Fruit fly (Drosophila melanogaster) whole organism, embryonic: ENCODE measurements around the gene CG8097.

ENCODE experiments used
- Ada2b ChIP-seq: fragments of 200-800 bp; sonication (Bioruptor generic); IDR thresholded peaks from 2 replicates; pipeline ENCODE4 v1.3.6; 2022; ENCODE audit warnings: missing biosample characterization, missing genetic modification characterization
- Adf1 ChIP-seq: fragments of 200-800 bp; sonication (Bioruptor generic); IDR thresholded peaks from 2 replicates; pipeline ENCODE4 v1.3.6; 2022; ENCODE audit warnings: missing biosample characterization, missing genetic modification characterization
- Aef1 ChIP-seq: fragments of 200-800 bp; sonication (Bioruptor generic); IDR thresholded peaks from 3 replicates; pipeline ENCODE4 v1.3.6; 2022; ENCODE audit warnings: missing biosample characterization, missing genetic modification characterization
- CG10147 ChIP-seq: fragments of 200-800 bp; sonication (Bioruptor generic); optimal IDR thresholded peaks from 2 replicates; lab custom pipeline; 2019; ENCODE audit warnings: missing biosample characterization, mild to moderate bottlenecking, missing genetic modification characterization, moderate library complexity
- CG10959 ChIP-seq: fragments of 200-800 bp; sonication (Bioruptor generic); IDR thresholded peaks from 2 replicates; pipeline ENCODE4 v1.3.6; 2022; ENCODE audit warnings: missing biosample characterization, missing genetic modification characterization
- CG11247 ChIP-seq: fragments of 200-800 bp; sonication (Bioruptor generic); IDR thresholded peaks from 2 replicates; pipeline ENCODE4 v1.3.6; 2022; ENCODE audit warnings: missing biosample characterization, missing genetic modification characterization
- CG11695 ChIP-seq: fragments of 200-800 bp; sonication (Bioruptor generic); IDR thresholded peaks from 3 replicates; pipeline ENCODE4 v1.3.6; 2022; ENCODE audit warnings: missing biosample characterization, missing genetic modification characterization
- CG12299 ChIP-seq: fragments of 200-800 bp; sonication (Bioruptor generic); optimal IDR thresholded peaks from 2 replicates; lab custom pipeline; 2018; ENCODE audit warnings: missing biosample characterization, mild to moderate bottlenecking, missing genetic modification characterization
- CG12659 ChIP-seq: fragments of 200-800 bp; sonication (Bioruptor generic); optimal IDR thresholded peaks from 3 replicates; lab custom pipeline; 2017; ENCODE audit warnings: mild to moderate bottlenecking, missing biosample characterization, missing genetic modification reagents, missing genetic modification characterization
- CG12769 ChIP-seq: fragments of 200-800 bp; sonication (Bioruptor generic); optimal IDR thresholded peaks from 2 replicates; lab custom pipeline; 2019; ENCODE audit warnings: missing biosample characterization, mild to moderate bottlenecking, missing genetic modification characterization, moderate library complexity
- CG15011 ChIP-seq: fragments of 200-800 bp; sonication (Bioruptor generic); optimal IDR thresholded peaks from 3 replicates; lab custom pipeline; 2018; ENCODE audit warnings: missing biosample characterization, mild to moderate bottlenecking, missing genetic modification characterization
- CG2129 ChIP-seq: fragments of 200-800 bp; sonication (Bioruptor generic); IDR thresholded peaks from 2 replicates; pipeline ENCODE4 v1.3.6; 2022; ENCODE audit warnings: missing biosample characterization, missing genetic modification characterization; ENCODE audit not compliant: partially characterized antibody
- CG2202 ChIP-seq: fragments of 200-800 bp; sonication (Bioruptor generic); optimal IDR thresholded peaks from 2 replicates; lab custom pipeline; 2018; ENCODE audit warnings: missing biosample characterization, mild to moderate bottlenecking, missing genetic modification characterization
- CG3281 ChIP-seq: fragments of 200-800 bp; sonication (Bioruptor generic); optimal IDR thresholded peaks from 3 replicates; lab custom pipeline; 2017; ENCODE audit warnings: missing biosample characterization, mild to moderate bottlenecking, missing genetic modification characterization
- CG34224 ChIP-seq: fragments of 200-800 bp; sonication (Bioruptor generic); IDR thresholded peaks from 3 replicates; pipeline ENCODE4 v1.3.6; 2022; ENCODE audit warnings: missing biosample characterization, missing genetic modification characterization; ENCODE audit not compliant: partially characterized antibody
- CG34422 ChIP-seq: fragments of 200-800 bp; sonication (Bioruptor generic); IDR thresholded peaks from 3 replicates; pipeline ENCODE4 v1.3.6; 2022; ENCODE audit warnings: missing biosample characterization, missing genetic modification characterization
- CG4617 ChIP-seq: fragments of 200-800 bp; sonication (Bioruptor generic); optimal IDR thresholded peaks from 3 replicates; lab custom pipeline; 2016; ENCODE audit warnings: missing biosample characterization, missing genetic modification characterization, borderline replicate concordance
- CG4854 ChIP-seq: fragments of 200-800 bp; sonication (Bioruptor generic); optimal IDR thresholded peaks from 2 replicates; lab custom pipeline; 2016; ENCODE audit warnings: missing biosample characterization, missing genetic modification characterization, inconsistent platforms
- CG9797 ChIP-seq: fragments of 200-800 bp; sonication (Bioruptor generic); optimal IDR thresholded peaks from 3 replicates; lab custom pipeline; 2018; ENCODE audit warnings: missing biosample characterization, mild to moderate bottlenecking, missing genetic modification characterization
- CHES-1-like ChIP-seq: fragments of 200-800 bp; sonication (Bioruptor generic); optimal IDR thresholded peaks from 2 replicates; lab custom pipeline; 2016; ENCODE audit warnings: missing biosample characterization, missing genetic modification characterization
- Chrac-16 ChIP-seq: fragments of 200-800 bp; sonication (Bioruptor generic); optimal IDR thresholded peaks from 3 replicates; lab custom pipeline; 2016; ENCODE audit warnings: missing biosample characterization, missing genetic modification characterization
- CoRest ChIP-seq: fragments of 200-800 bp; sonication (Bioruptor generic); optimal IDR thresholded peaks from 3 replicates; lab custom pipeline; 2018; ENCODE audit warnings: missing biosample characterization, mild to moderate bottlenecking, missing genetic modification characterization, moderate library complexity
- D19B ChIP-seq: fragments of 200-800 bp; sonication (Bioruptor generic); optimal IDR thresholded peaks from 2 replicates; lab custom pipeline; 2017; ENCODE audit warnings: missing biosample characterization, mild to moderate bottlenecking, missing genetic modification characterization
- Dfd ChIP-seq, 2 experiments: fragments of >200 bp; optimal IDR thresholded peaks; 2 replicates each; lab custom pipeline; 2017; ENCODE audit warnings: missing biosample characterization in 2 of 2, missing genetic modification characterization in 2 of 2
- Dp ChIP-seq: fragments of 200-800 bp; sonication (Bioruptor generic); optimal IDR thresholded peaks from 2 replicates; lab custom pipeline; 2018; ENCODE audit warnings: missing biosample characterization, mild to moderate bottlenecking, missing genetic modification characterization, moderate library complexity
- Drgx ChIP-seq: fragments of 200-800 bp; sonication (Bioruptor generic); IDR thresholded peaks from 2 replicates; pipeline ENCODE4 v1.3.6; 2022; ENCODE audit warnings: missing biosample characterization, missing genetic modification characterization
- E2f2 ChIP-seq: fragments of 200-800 bp; sonication (Bioruptor generic); IDR thresholded peaks from 2 replicates; pipeline ENCODE4 v1.3.6; 2022; ENCODE audit warnings: missing biosample characterization, missing genetic modification characterization
- Gug ChIP-seq: fragments of 200-800 bp; sonication (Bioruptor generic); IDR thresholded peaks from 4 replicates; pipeline ENCODE4 v1.3.6; 2022; ENCODE audit warnings: missing biosample characterization, missing genetic modification characterization
- Hand ChIP-seq: fragments of 200-800 bp; sonication (Bioruptor generic); optimal IDR thresholded peaks from 2 replicates; lab custom pipeline; 2017; ENCODE audit warnings: mild to moderate bottlenecking, missing biosample characterization, missing genetic modification reagents, missing genetic modification characterization
- Jarid2 ChIP-seq: fragments of 200-800 bp; sonication (Bioruptor generic); optimal IDR thresholded peaks from 3 replicates; lab custom pipeline; 2017; ENCODE audit warnings: mild to moderate bottlenecking, missing biosample characterization, missing genetic modification reagents, missing genetic modification characterization
- NC2α ChIP-seq: fragments of 200-800 bp; sonication (Bioruptor generic); optimal IDR thresholded peaks from 2 replicates; lab custom pipeline; 2016; ENCODE audit warnings: missing biosample characterization, missing genetic modification characterization
- Ravus ChIP-seq: fragments of 200-800 bp; sonication (Bioruptor generic); IDR thresholded peaks from 2 replicates; pipeline ENCODE4 v1.3.6; 2022; ENCODE audit warnings: missing biosample characterization, missing genetic modification characterization
- Rfx ChIP-seq: fragments of 200-800 bp; sonication (Bioruptor generic); IDR thresholded peaks from 2 replicates; pipeline ENCODE4 v1.3.6; 2022; ENCODE audit warnings: missing biosample characterization, missing genetic modification characterization
- Sry-β ChIP-seq: fragments of 200-800 bp; sonication (Bioruptor generic); optimal IDR thresholded peaks from 2 replicates; lab custom pipeline; 2018; ENCODE audit warnings: missing biosample characterization, mild to moderate bottlenecking, missing genetic modification characterization, moderate library complexity
- Stat92E ChIP-seq, 3 experiments: fragments of >200 bp in 2 of 3; fragments of 200-800 bp in 1 of 3; sonication (Bioruptor generic) in 1 of 3; optimal IDR thresholded peaks; 2 replicates each; lab custom pipeline; 2017 to 2019; ENCODE audit warnings: missing biosample characterization in 3 of 3, missing genetic modification characterization in 3 of 3, mild to moderate bottlenecking in 1 of 3, moderate library complexity in 1 of 3
- amos ChIP-seq: fragments of 200-800 bp; sonication (Bioruptor generic); IDR thresholded peaks from 2 replicates; pipeline ENCODE4 v1.3.6; 2022; ENCODE audit warnings: missing biosample characterization, missing genetic modification characterization; ENCODE audit not compliant: partially characterized antibody
- ap ChIP-seq: fragments of 200-800 bp; sonication (Bioruptor generic); IDR thresholded peaks from 2 replicates; pipeline ENCODE4 v1.3.6; 2022; ENCODE audit warnings: missing biosample characterization, missing genetic modification characterization
- cas ChIP-seq: fragments of 200-800 bp; sonication (Bioruptor generic); IDR thresholded peaks from 2 replicates; pipeline ENCODE4 v1.3.6; 2022; ENCODE audit warnings: missing biosample characterization, missing genetic modification characterization
- dpn ChIP-seq, 2 experiments: fragments of 200-800 bp; sonication (Bioruptor generic); optimal IDR thresholded peaks; 3 replicates each; lab custom pipeline; 2016; ENCODE audit warnings: missing biosample characterization in 2 of 2, missing genetic modification characterization in 2 of 2
- eyg ChIP-seq: fragments of 200-800 bp; sonication (Bioruptor generic); optimal IDR thresholded peaks from 3 replicates; lab custom pipeline; 2016; ENCODE audit warnings: missing biosample characterization, missing genetic modification characterization
- gcm ChIP-seq: fragments of 200-800 bp; sonication (Bioruptor generic); optimal IDR thresholded peaks from 2 replicates; lab custom pipeline; 2019; ENCODE audit warnings: missing biosample characterization, mild to moderate bottlenecking, missing genetic modification characterization, moderate library complexity
- kah ChIP-seq: fragments of 200-800 bp; sonication (Bioruptor generic); optimal IDR thresholded peaks from 2 replicates; lab custom pipeline; 2018; ENCODE audit warnings: missing biosample characterization, mild to moderate bottlenecking, missing genetic modification characterization
- otp ChIP-seq: fragments of 200-800 bp; sonication (Bioruptor generic); IDR thresholded peaks from 3 replicates; pipeline ENCODE4, ENCODE4 v1.3.6; 2022; ENCODE audit warnings: missing biosample characterization, missing genetic modification characterization
- pzg ChIP-seq: fragments of 200-800 bp; sonication (Bioruptor generic); optimal IDR thresholded peaks from 3 replicates; lab custom pipeline; 2018; ENCODE audit warnings: missing biosample characterization, mild to moderate bottlenecking, missing genetic modification characterization, moderate library complexity
- row ChIP-seq: fragments of 200-800 bp; sonication (Bioruptor generic); IDR thresholded peaks from 3 replicates; pipeline ENCODE4 v1.3.6; 2022; ENCODE audit warnings: missing biosample characterization, missing genetic modification characterization
- slp2 ChIP-seq: fragments of 200-800 bp; sonication (Bioruptor generic); optimal IDR thresholded peaks from 2 replicates; lab custom pipeline; 2016; ENCODE audit warnings: missing biosample characterization, missing genetic modification characterization
- sqz ChIP-seq: fragments of 200-800 bp; sonication (Bioruptor generic); optimal IDR thresholded peaks from 3 replicates; lab custom pipeline; 2018; ENCODE audit warnings: missing biosample characterization, mild to moderate bottlenecking, missing genetic modification characterization
- tx ChIP-seq: fragments of 200-800 bp; sonication (Bioruptor generic); optimal IDR thresholded peaks from 2 replicates; lab custom pipeline; 2016; ENCODE audit warnings: missing biosample characterization, missing genetic modification characterization
- unc-4 ChIP-seq: fragments of 200-800 bp; sonication (Bioruptor generic); IDR thresholded peaks from 2 replicates; pipeline ENCODE4 v1.3.6; 2022; ENCODE audit warnings: missing biosample characterization, missing genetic modification characterization; ENCODE audit not compliant: partially characterized antibody
- vvl ChIP-seq: fragments of 200-800 bp; sonication (Bioruptor generic); IDR thresholded peaks from 2 replicates; pipeline ENCODE4 v1.3.6; 2022; ENCODE audit warnings: missing biosample characterization, missing genetic modification characterization

Gene CG8097

dm6 chrX:15622970-15623402 is 40.0 kb downstream of the CG8097 start (continued):
- TF ChIP-seq amos (GFP tag; lab: Robert Waterston, UW) (no peak), sqz (GFP tag; lab: Kevin White, UChicago) (peak; percentile 82), Dfd (GFP tag; optimal IDR thresholded peaks at IDR 0.05; lab: Kevin White, UChicago) (no peak), slp2 (GFP tag; lab: Kevin White, UChicago) (peak; percentile 66), CG15011 (GFP tag; lab: Kevin White, UChicago) (peak; percentile 45), Gug (GFP tag; lab: Robert Waterston, UW) (peak; percentile 85), Rfx (GFP tag; lab: Robert Waterston, UW) (peak; percentile 95), dpn (GFP tag; optimal IDR thresholded peaks at IDR 0.05; lab: Kevin White, UChicago) (peak; percentile 66 to 79), Aef1 (GFP tag; lab: Robert Waterston, UW) (peak; percentile 86), CG34422 (GFP tag; lab: Robert Waterston, UW) (peak; percentile 64; the same call in 2 of the 3 replicates), unc-4 (GFP tag; lab: Robert Waterston, UW) (no peak), Drgx (GFP tag; lab: Robert Waterston, UW) (peak; percentile 87), gcm (peak; percentile 21), Adf1 (GFP tag; lab: Robert Waterston, UW) (peak; percentile 37), CG4617 (GFP tag; lab: Kevin White, UChicago) (peak; percentile 13), CG12769 (tag; lab: Kevin White, UChicago) (peak; percentile 89), Ravus (peak; percentile 66), CG10959 (GFP tag; lab: Robert Waterston, UW) (peak; percentile 41; the same call in 1 of the 2 replicates), E2f2 (GFP tag; lab: Robert Waterston, UW) (peak; percentile 57), CG4854 (GFP tag; lab: Kevin White, UChicago) (peak; percentile 61), CoRest (tag; lab: Kevin White, UChicago) (peak; percentile 83), CG3281 (GFP tag; lab: Kevin White, UChicago) (peak; percentile 74), eyg (GFP tag; lab: Kevin White, UChicago) (peak; percentile 56), Jarid2 (GFP tag; lab: Kevin White, UChicago) (peak; percentile 37), kah (peak; percentile 26), Sry-β (GFP tag; lab: Kevin White, UChicago) (no peak), otp (GFP tag; lab: Robert Waterston, UW) (peak; percentile 78), CG11695 (GFP tag; lab: Robert Waterston, UW) (peak; percentile 86), Ada2b (GFP tag; lab: Robert Waterston, UW) (peak; percentile 91), CG12299 (tag; lab: Kevin White, UChicago) (no peak), vvl (GFP tag; lab: Robert Waterston, UW) (peak; percentile 93), NC2α (GFP tag; lab: Kevin White, UChicago) (no peak), Stat92E (GFP tag; optimal IDR thresholded peaks at IDR 0.05; lab: Kevin White, UChicago) (no peak), D19B (GFP tag; lab: Kevin White, UChicago) (peak; percentile 40), CG12659 (GFP tag; lab: Kevin White, UChicago) (peak; percentile 67), CG10147 (GFP tag; lab: Kevin White, UChicago) (peak; percentile 69), ap (GFP tag; lab: Robert Waterston, UW) (peak; percentile 69), CHES-1-like (GFP tag; lab: Kevin White, UChicago) (peak; percentile 64), CG2129 (no peak), tx (GFP tag; lab: Kevin White, UChicago) (peak; percentile 54), pzg (GFP tag; lab: Kevin White, UChicago) (no peak), Hand (GFP tag; lab: Kevin White, UChicago) (peak; percentile 29), row (GFP tag; lab: Robert Waterston, UW) (peak; percentile 89), cas (peak; percentile 75; the same call in 1 of the 2 replicates), Chrac-16 (peak; percentile 51), CG11247 (GFP tag; lab: Robert Waterston, UW) (peak; percentile 83), CG9797 (GFP tag; lab: Kevin White, UChicago) (no peak), Dp (GFP tag; lab: Kevin White, UChicago) (no peak), CG2202 (tag; lab: Kevin White, UChicago) (no peak), CG34224 (GFP tag; lab: Robert Waterston, UW) (no peak)
